Worm (Caenorhabditis elegans): Measurements from ENCODE around the gene Y39G8B.13.

DNA sequence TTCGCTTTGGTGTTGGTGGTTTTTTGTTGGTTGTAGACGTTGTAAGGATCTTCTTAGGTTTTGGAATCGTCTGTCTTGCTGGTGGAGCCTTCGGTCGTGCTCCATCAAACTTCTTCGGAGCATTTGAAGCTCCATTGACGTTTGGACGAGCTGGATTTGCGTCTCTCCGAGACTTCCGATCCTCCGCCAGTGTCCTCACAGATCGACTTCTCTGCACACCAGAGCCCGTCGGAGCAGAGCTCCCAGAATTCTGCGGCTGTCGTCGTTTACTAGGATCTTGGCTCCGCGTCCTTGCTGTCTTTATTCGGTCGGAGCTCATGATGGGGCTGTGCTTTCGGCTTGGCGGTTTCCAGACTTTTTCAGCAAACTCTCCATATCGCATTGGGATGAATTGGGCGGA is 21.3 kb downstream of the Y39G8B.13 start:
- TF ChIP-seq pha-4 (GFP tag; IDR thresholded peaks at IDR 0.05) (no peak), pha-4 (tag; optimal IDR thresholded peaks at IDR 0.05) (no peak), F10B5.3 (tag; optimal IDR thresholded peaks at IDR 0.05) (no peak), ceh-28 (tag; optimal IDR thresholded peaks at IDR 0.05) (no peak), unc-62 (GFP tag; optimal IDR thresholded peaks at IDR 0.05 in 1 of 2) (no peak), unc-62 (tag; optimal IDR thresholded peaks at IDR 0.05) (no peak), jun-1 (tag; optimal IDR thresholded peaks at IDR 0.05) (no peak), lin-39 (tag; optimal IDR thresholded peaks at IDR 0.05) (no peak), R02D3.7 (tag; optimal IDR thresholded peaks at IDR 0.05) (no peak)
